Worm (Caenorhabditis elegans) whole organism, mixed stage, embryonic: Measurements from ENCODE around the gene F10E9.4.

Experiments used
- M03D4.4 ChIP-seq: sonication (generic microtip); optimal IDR thresholded peaks from 2 replicates; lab custom pipeline; 2017; ENCODE audit warnings: mild to moderate bottlenecking, missing genetic modification characterization, missing compliant biosample characterization
- bed-3 ChIP-seq: fragments of 200-800 bp; sonication (Bioruptor generic); optimal IDR thresholded peaks from 3 replicates; lab custom pipeline; 2018; ENCODE audit warnings: mild to moderate bottlenecking, missing genetic modification characterization, moderate library complexity, missing compliant biosample characterization
- blmp-1 ChIP-seq: fragments of 150-350 bp; optimal IDR thresholded peaks from 2 replicates; lab custom pipeline; 2014; ENCODE audit warnings: missing biosample characterization, missing genetic modification characterization
- ceh-39 ChIP-seq: fragments of 150-350 bp; optimal IDR thresholded peaks from 2 replicates; lab custom pipeline; 2014; ENCODE audit warnings: missing biosample characterization, missing genetic modification characterization
- ceh-83 ChIP-seq: fragments of 200-800 bp; sonication (Bioruptor generic); optimal IDR thresholded peaks from 2 replicates; lab custom pipeline; 2018; ENCODE audit warnings: mild to moderate bottlenecking, missing genetic modification characterization, missing compliant biosample characterization
- ces-1 ChIP-seq: fragments of 150-350 bp; optimal IDR thresholded peaks from 2 replicates; lab custom pipeline; 2014; ENCODE audit warnings: missing biosample characterization, missing genetic modification reagents, missing genetic modification characterization
- cnd-1 ChIP-seq: fragments of 200-800 bp; sonication (Bioruptor generic); optimal IDR thresholded peaks from 2 replicates; lab custom pipeline; 2018; ENCODE audit warnings: mild to moderate bottlenecking, missing genetic modification characterization, missing compliant biosample characterization
- drap-1 ChIP-seq: fragments of 200-800 bp; sonication (Bioruptor generic); optimal IDR thresholded peaks from 3 replicates; lab custom pipeline; 2018; ENCODE audit warnings: mild to moderate bottlenecking, missing genetic modification characterization, missing compliant biosample characterization
- elt-1 ChIP-seq: sonication (generic microtip); optimal IDR thresholded peaks from 2 replicates; lab custom pipeline; 2017; ENCODE audit warnings: missing genetic modification characterization, mild to moderate bottlenecking, missing compliant biosample characterization, antibody characterized with exemption, moderate library complexity, borderline replicate concordance; ENCODE audit not compliant: insufficient read depth
- elt-3 ChIP-seq: fragments of 150-350 bp; optimal IDR thresholded peaks from 2 replicates; lab custom pipeline; 2014; ENCODE audit warnings: missing biosample characterization, missing genetic modification characterization
- flh-1 ChIP-seq: fragments of 200-800 bp; sonication (Bioruptor generic); optimal IDR thresholded peaks from 2 replicates; lab custom pipeline; 2018; ENCODE audit warnings: mild to moderate bottlenecking, missing genetic modification characterization, moderate library complexity, missing compliant biosample characterization
- ham-2 ChIP-seq: fragments of 200-800 bp; sonication (Bioruptor generic); optimal IDR thresholded peaks from 2 replicates; lab custom pipeline; 2018; ENCODE audit warnings: mild to moderate bottlenecking, missing genetic modification characterization, missing compliant biosample characterization
- hlh-1 ChIP-seq: fragments of 150-350 bp; optimal IDR thresholded peaks from 2 replicates; lab custom pipeline; 2014; ENCODE audit warnings: missing biosample characterization, missing genetic modification reagents, missing genetic modification characterization
- lin-13 ChIP-seq: fragments of 150-350 bp; optimal IDR thresholded peaks from 2 replicates; lab custom pipeline; 2014; ENCODE audit warnings: missing biosample characterization, missing genetic modification characterization
- lin-32 ChIP-seq: fragments of 200-800 bp; sonication (Bioruptor generic); optimal IDR thresholded peaks from 2 replicates; lab custom pipeline; 2018; ENCODE audit warnings: mild to moderate bottlenecking, missing genetic modification characterization, missing compliant biosample characterization
- lsy-2 ChIP-seq: fragments of 150-350 bp; optimal IDR thresholded peaks from 2 replicates; lab custom pipeline; 2014; ENCODE audit warnings: missing biosample characterization, missing genetic modification characterization
- mab-5 ChIP-seq: fragments of 150-350 bp; optimal IDR thresholded peaks from 2 replicates; lab custom pipeline; 2014; ENCODE audit warnings: missing biosample characterization, missing genetic modification characterization
- mep-1 ChIP-seq: fragments of 150-350 bp; optimal IDR thresholded peaks from 2 replicates; lab custom pipeline; 2017; ENCODE audit warnings: missing biosample characterization, missing genetic modification reagents, missing genetic modification characterization, inconsistent platforms
- mls-2 ChIP-seq: sonication (generic microtip); optimal IDR thresholded peaks from 2 replicates; lab custom pipeline; 2016; ENCODE audit warnings: mild to moderate bottlenecking, missing genetic modification characterization, moderate library complexity, missing compliant biosample characterization
- nhr-12 ChIP-seq: fragments of 150-350 bp; optimal IDR thresholded peaks from 2 replicates; lab custom pipeline; 2014; ENCODE audit warnings: missing biosample characterization, missing genetic modification characterization
- nhr-2 ChIP-seq: fragments of 150-350 bp; optimal IDR thresholded peaks from 2 replicates; lab custom pipeline; 2014; ENCODE audit warnings: missing biosample characterization, missing genetic modification characterization
- nhr-237 ChIP-seq: fragments of 150-350 bp; optimal IDR thresholded peaks from 2 replicates; lab custom pipeline; 2014; ENCODE audit warnings: missing biosample characterization, missing genetic modification characterization
- nhr-28 ChIP-seq: fragments of 150-350 bp; optimal IDR thresholded peaks from 2 replicates; lab custom pipeline; 2014; ENCODE audit warnings: missing biosample characterization, missing genetic modification characterization
- nhr-76 ChIP-seq: sonication (generic microtip); optimal IDR thresholded peaks from 2 replicates; lab custom pipeline; 2017; ENCODE audit warnings: missing biosample characterization, missing genetic modification characterization
- pha-4 ChIP-seq: fragments of 150-350 bp; optimal IDR thresholded peaks from 2 replicates; lab custom pipeline; 2018; ENCODE audit warnings: missing biosample characterization, missing genetic modification reagents, missing genetic modification characterization
- sem-2 ChIP-seq: fragments of 200-800 bp; sonication (Bioruptor generic); optimal IDR thresholded peaks from 2 replicates; lab custom pipeline; 2018; ENCODE audit warnings: mild to moderate bottlenecking, missing genetic modification characterization, missing compliant biosample characterization
- snpc-4 ChIP-seq: fragments of 150-350 bp; optimal IDR thresholded peaks from 2 replicates; lab custom pipeline; 2014; ENCODE audit warnings: missing biosample characterization, missing genetic modification characterization
- sptf-1 ChIP-seq: sonication (generic microtip); optimal IDR thresholded peaks from 2 replicates; lab custom pipeline; 2017; ENCODE audit warnings: mild to moderate bottlenecking, missing genetic modification characterization, moderate library complexity, missing compliant biosample characterization
- tbx-8 ChIP-seq: fragments of 200-800 bp; sonication (Bioruptor generic); optimal IDR thresholded peaks from 2 replicates; lab custom pipeline; 2018; ENCODE audit warnings: mild to moderate bottlenecking, missing genetic modification characterization, moderate library complexity, missing compliant biosample characterization
- unc-120 ChIP-seq: sonication (generic microtip); optimal IDR thresholded peaks from 2 replicates; lab custom pipeline; 2017; ENCODE audit warnings: missing genetic modification characterization, missing compliant biosample characterization; ENCODE audit not compliant: poor library complexity, severe bottlenecking
- unc-39 ChIP-seq: fragments of 150-350 bp; optimal IDR thresholded peaks from 2 replicates; lab custom pipeline; 2014; ENCODE audit warnings: missing biosample characterization, missing genetic modification characterization
- unc-62 ChIP-seq: fragments of 150-350 bp; optimal IDR thresholded peaks from 2 replicates; lab custom pipeline; 2014; ENCODE audit warnings: missing biosample characterization, missing genetic modification reagents, missing genetic modification characterization
- zip-8 ChIP-seq: fragments of 150-350 bp; optimal IDR thresholded peaks from 2 replicates; lab custom pipeline; 2014; ENCODE audit warnings: missing biosample characterization, missing genetic modification characterization
- ztf-11 ChIP-seq: fragments of 150-350 bp; optimal IDR thresholded peaks from 2 replicates; lab custom pipeline; 2014; ENCODE audit warnings: missing biosample characterization, missing genetic modification characterization

The F10E9.4 gene

DNA sequence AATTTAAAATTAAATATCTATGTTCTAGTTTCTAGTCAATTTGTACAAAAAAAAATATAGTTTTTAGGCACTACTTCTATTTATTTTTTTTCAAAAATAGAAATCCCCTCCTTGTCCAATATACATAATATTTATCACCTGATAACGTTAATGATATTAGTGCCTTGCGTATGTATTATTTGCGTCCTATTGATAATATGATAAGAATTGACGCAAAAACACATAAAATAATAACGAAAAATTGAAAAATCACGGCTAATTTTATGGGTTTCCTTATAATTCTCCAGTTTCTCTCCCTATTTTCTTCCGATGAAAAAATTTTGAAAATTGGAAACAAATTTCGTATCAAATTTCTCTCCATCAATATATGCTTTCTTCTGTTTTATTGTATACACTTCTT lies 8.6 kb upstream of the F10E9.4 start:
- TF ChIP-seq elt-1 (tag; lab: Kevin White, UChicago) (no peak), ces-1 (GFP tag; lab: Kevin White, UChicago) (no peak), unc-39 (tag; lab: Kevin White, UChicago) (no peak), M03D4.4 (tag; lab: Kevin White, UChicago) (no peak), lin-32 (GFP tag; lab: Kevin White, UChicago) (no peak), sem-2 (GFP tag; lab: Kevin White, UChicago) (no peak)

DNA sequence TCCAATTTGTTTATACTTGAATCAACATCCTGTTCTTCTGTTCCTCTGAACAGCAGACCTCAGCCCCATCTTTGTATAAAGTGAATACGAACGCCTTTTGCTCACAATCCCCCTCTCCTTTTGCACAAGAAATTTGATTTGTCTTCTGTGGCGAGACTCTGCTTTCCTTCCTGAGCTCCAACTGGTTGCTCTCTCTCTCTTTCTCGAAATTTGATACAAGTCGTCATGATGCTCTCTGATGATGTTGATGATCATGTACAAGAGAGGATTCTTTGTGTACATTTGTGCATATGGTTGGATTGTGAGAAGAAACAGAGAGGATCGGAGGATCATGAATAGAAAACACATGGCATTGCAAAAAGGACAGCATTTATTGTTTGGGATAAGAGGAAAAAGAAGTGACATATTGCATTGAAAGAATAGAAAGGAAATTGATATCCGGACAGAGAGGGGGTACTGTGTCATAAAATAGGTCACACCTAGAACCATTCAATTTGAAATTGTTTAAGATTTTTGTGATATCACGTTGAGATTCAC lies 7.4 kb upstream of the F10E9.4 start:
- TF ChIP-seq nhr-237 (tag; lab: Kevin White, UChicago) (no peak), ces-1 (GFP tag; lab: Kevin White, UChicago) (peak; percentile 54), unc-62 (no peak), nhr-28 (tag; lab: Kevin White, UChicago) (no peak), snpc-4 (tag; lab: Kevin White, UChicago) (no peak), cnd-1 (tag; lab: Kevin White, UChicago) (peak; percentile 8), unc-39 (tag; lab: Kevin White, UChicago) (no peak), tbx-8 (GFP tag; lab: Kevin White, UChicago) (no peak), lin-13 (tag; lab: Kevin White, UChicago) (no peak), blmp-1 (no peak), nhr-2 (tag; lab: Kevin White, UChicago) (no peak), mab-5 (tag; lab: Kevin White, UChicago) (no peak), M03D4.4 (tag; lab: Kevin White, UChicago) (no peak), ham-2 (GFP tag; lab: Kevin White, UChicago) (no peak), elt-3 (tag; lab: Kevin White, UChicago) (no peak), sptf-1 (no peak), hlh-1 (tag; lab: Kevin White, UChicago) (no peak), nhr-12 (tag; lab: Kevin White, UChicago) (no peak), lin-32 (GFP tag; lab: Kevin White, UChicago) (no peak), mls-2 (tag; lab: Kevin White, UChicago) (peak; percentile 15), pha-4 (peak; percentile 27), ceh-83 (GFP tag; lab: Kevin White, UChicago) (peak; percentile 65), unc-120 (tag; lab: Kevin White, UChicago) (no peak), nhr-76 (tag; lab: Kevin White, UChicago) (no peak), ceh-39 (tag; lab: Kevin White, UChicago) (no peak), mep-1 (tag; lab: Kevin White, UChicago) (no peak), bed-3 (GFP tag; lab: Kevin White, UChicago) (no peak), flh-1 (no peak), lsy-2 (tag; lab: Kevin White, UChicago) (no peak), zip-8 (no peak), sem-2 (GFP tag; lab: Kevin White, UChicago) (no peak), ztf-11 (tag; lab: Kevin White, UChicago) (no peak), elt-1 (tag; lab: Kevin White, UChicago) (no peak), drap-1 (GFP tag; lab: Kevin White, UChicago) (no peak)

ce11 chrIII:8303440-8303839 lies 4.9 kb upstream of the F10E9.4 start:
- peak; percentile 95 for TF ChIP-seq zip-8
- TF ChIP-seq bed-3 (GFP tag; lab: Kevin White, UChicago): no peak

DNA sequence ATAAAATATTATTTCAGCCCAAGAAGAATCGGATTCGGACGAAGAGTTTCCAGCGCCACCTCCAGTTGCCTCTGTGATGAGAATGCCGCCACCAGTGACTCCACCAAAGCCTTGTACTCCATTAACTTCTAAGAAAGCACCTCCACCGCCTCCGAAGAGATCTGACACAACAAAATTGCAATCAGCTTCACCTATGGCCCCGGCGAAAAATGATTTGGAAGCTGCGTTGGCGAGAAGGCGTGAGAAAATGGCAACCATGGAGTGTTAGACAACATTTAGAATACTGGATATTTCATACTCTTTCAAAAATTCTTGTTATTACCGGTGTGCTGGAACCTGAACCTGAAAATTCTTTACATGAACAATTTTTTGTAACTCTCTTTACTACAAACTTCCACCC lies 3.0 kb upstream of the F10E9.4 start:
- TF ChIP-seq ces-1 (GFP tag; lab: Kevin White, UChicago) (no peak), zip-8 (no peak)
